Fruit fly (Drosophila melanogaster) whole organism, embryonic: Measurements from ENCODE around the gene Sld5.

Source experiments
- Abd-B ChIP-seq: fragments of 200-800 bp; sonication (Bioruptor generic); optimal IDR thresholded peaks from 2 replicates; lab custom pipeline; 2018; ENCODE audit warnings: missing biosample characterization, mild to moderate bottlenecking, missing genetic modification characterization, moderate library complexity
- Blimp-1 ChIP-seq: fragments of 200-800 bp; sonication (Bioruptor generic); optimal IDR thresholded peaks from 3 replicates; lab custom pipeline; 2018; ENCODE audit warnings: missing biosample characterization, missing genetic modification characterization, mild to moderate bottlenecking, moderate library complexity, missing genetic modification reagents
- BtbVII ChIP-seq: fragments of 200-800 bp; sonication (Bioruptor generic); optimal IDR thresholded peaks from 3 replicates; lab custom pipeline; 2017; ENCODE audit warnings: missing biosample characterization, mild to moderate bottlenecking, missing genetic modification characterization
- Bteb2 ChIP-seq: fragments of 200-800 bp; sonication (Bioruptor generic); optimal IDR thresholded peaks from 2 replicates; lab custom pipeline; 2016; ENCODE audit warnings: missing biosample characterization, missing genetic modification characterization
- CG13424 ChIP-seq: fragments of 200-800 bp; sonication (Bioruptor generic); optimal IDR thresholded peaks from 2 replicates; lab custom pipeline; 2019; ENCODE audit warnings: missing biosample characterization, mild to moderate bottlenecking, missing genetic modification characterization, moderate library complexity
- CG13624 ChIP-seq: fragments of 200-800 bp; sonication (Bioruptor generic); optimal IDR thresholded peaks from 2 replicates; lab custom pipeline; 2016; ENCODE audit warnings: missing biosample characterization, missing genetic modification characterization
- CG14667 ChIP-seq: fragments of 200-800 bp; sonication (Bioruptor generic); IDR thresholded peaks from 2 replicates; pipeline ENCODE4 v1.3.6; 2022; ENCODE audit warnings: missing biosample characterization, missing genetic modification characterization
- CG15269 ChIP-seq: fragments of 200-800 bp; sonication (Bioruptor generic); optimal IDR thresholded peaks from 2 replicates; lab custom pipeline; 2018; ENCODE audit warnings: missing biosample characterization, mild to moderate bottlenecking, missing genetic modification characterization, moderate library complexity
- CG16779 ChIP-seq: fragments of 200-800 bp; sonication (Bioruptor generic); IDR thresholded peaks from 2 replicates; pipeline ENCODE4 v1.3.6; 2022; ENCODE audit warnings: missing biosample characterization, missing genetic modification characterization
- CG17612 ChIP-seq: fragments of 200-800 bp; sonication (Bioruptor generic); IDR thresholded peaks from 2 replicates; pipeline ENCODE4 v1.3.6; 2022; ENCODE audit warnings: missing biosample characterization, missing genetic modification characterization
- CG18011 ChIP-seq: fragments of 200-800 bp; sonication (Bioruptor generic); optimal IDR thresholded peaks from 2 replicates; lab custom pipeline; 2017; ENCODE audit warnings: missing biosample characterization, missing genetic modification characterization, mild to moderate bottlenecking, moderate library complexity, missing genotype
- CG2202 ChIP-seq: fragments of 200-800 bp; sonication (Bioruptor generic); optimal IDR thresholded peaks from 2 replicates; lab custom pipeline; 2018; ENCODE audit warnings: missing biosample characterization, mild to moderate bottlenecking, missing genetic modification characterization
- CG3163 ChIP-seq: fragments of 200-800 bp; sonication (Bioruptor generic); optimal IDR thresholded peaks from 3 replicates; lab custom pipeline; 2016; ENCODE audit warnings: missing biosample characterization, missing genetic modification characterization
- CG32767 ChIP-seq: fragments of 200-800 bp; sonication (Bioruptor generic); IDR thresholded peaks from 2 replicates; pipeline ENCODE4 v1.3.6; 2022; ENCODE audit warnings: missing biosample characterization, missing genetic modification characterization
- CG33557 ChIP-seq: fragments of 200-800 bp; sonication (Bioruptor generic); optimal IDR thresholded peaks from 2 replicates; lab custom pipeline; 2019; ENCODE audit warnings: missing biosample characterization, mild to moderate bottlenecking, missing genetic modification characterization, moderate library complexity
- CG6813 ChIP-seq: fragments of 200-800 bp; sonication (Bioruptor generic); optimal IDR thresholded peaks from 2 replicates; lab custom pipeline; 2017; ENCODE audit warnings: missing biosample characterization, missing genetic modification characterization, mild to moderate bottlenecking, moderate library complexity, missing genetic modification reagents
- CG7357 ChIP-seq: fragments of 200-800 bp; sonication (Bioruptor generic); IDR thresholded peaks from 3 replicates; pipeline ENCODE4 v1.3.6; 2022; ENCODE audit warnings: missing biosample characterization, missing genetic modification characterization
- CG8089 ChIP-seq: fragments of 200-800 bp; sonication (Bioruptor generic); optimal IDR thresholded peaks from 3 replicates; lab custom pipeline; 2016; ENCODE audit warnings: missing biosample characterization, missing genetic modification characterization
- CG8478 ChIP-seq: fragments of >200 bp; optimal IDR thresholded peaks from 2 replicates; lab custom pipeline; 2018
- CG9817 ChIP-seq: fragments of 200-800 bp; sonication (Bioruptor generic); optimal IDR thresholded peaks from 2 replicates; lab custom pipeline; 2018; ENCODE audit warnings: missing biosample characterization, mild to moderate bottlenecking, missing genetic modification characterization, moderate library complexity
- Dbx ChIP-seq: fragments of 200-800 bp; sonication (Bioruptor generic); IDR thresholded peaks from 3 replicates; pipeline ENCODE4 v1.3.6; 2022; ENCODE audit warnings: missing biosample characterization, missing genetic modification characterization
- Dll ChIP-seq: fragments of 200-800 bp; sonication (Bioruptor generic); IDR thresholded peaks from 4 replicates; pipeline ENCODE4 v1.3.6; 2022; ENCODE audit warnings: missing biosample characterization, missing genetic modification characterization; ENCODE audit not compliant: partially characterized antibody
- ERR ChIP-seq: fragments of 200-800 bp; sonication (Bioruptor generic); optimal IDR thresholded peaks from 2 replicates; lab custom pipeline; 2016; ENCODE audit warnings: missing biosample characterization, missing genetic modification characterization
- Gsc ChIP-seq: fragments of 200-800 bp; sonication (Bioruptor generic); IDR thresholded peaks from 2 replicates; pipeline ENCODE4 v1.3.6; 2022; ENCODE audit warnings: missing biosample characterization, missing genetic modification characterization
- H15 ChIP-seq: fragments of 200-800 bp; sonication (Bioruptor generic); IDR thresholded peaks from 3 replicates; pipeline ENCODE4 v1.3.6; 2022; ENCODE audit warnings: missing biosample characterization, missing genetic modification characterization
- Nf-YC ChIP-seq: fragments of 200-800 bp; optimal IDR thresholded peaks from 3 replicates; lab custom pipeline; 2019; ENCODE audit warnings: missing biosample characterization, mild to moderate bottlenecking, missing genetic modification characterization, moderate library complexity
- Ravus ChIP-seq: fragments of 200-800 bp; sonication (Bioruptor generic); IDR thresholded peaks from 2 replicates; pipeline ENCODE4 v1.3.6; 2022; ENCODE audit warnings: missing biosample characterization, missing genetic modification characterization
- Rx ChIP-seq: fragments of 200-800 bp; sonication (Bioruptor generic); IDR thresholded peaks from 2 replicates; pipeline ENCODE4 v1.3.6; 2022; ENCODE audit warnings: missing biosample characterization, missing genetic modification characterization
- YL-1 ChIP-seq: fragments of 200-800 bp; sonication (Bioruptor generic); optimal IDR thresholded peaks from 3 replicates; lab custom pipeline; 2017; ENCODE audit warnings: missing biosample characterization, mild to moderate bottlenecking, missing genetic modification characterization
- ab ChIP-seq: fragments of 200-800 bp; sonication (Bioruptor generic); optimal IDR thresholded peaks from 2 replicates; lab custom pipeline; 2016; ENCODE audit warnings: missing biosample characterization, missing genetic modification characterization
- btn ChIP-seq: fragments of 200-800 bp; sonication (Bioruptor generic); optimal IDR thresholded peaks from 2 replicates; lab custom pipeline; 2016; ENCODE audit warnings: missing biosample characterization, missing genetic modification characterization
- caup ChIP-seq: fragments of 200-800 bp; sonication (Bioruptor generic); optimal IDR thresholded peaks from 3 replicates; lab custom pipeline; 2017; ENCODE audit warnings: missing biosample characterization, mild to moderate bottlenecking, missing genetic modification characterization, moderate library complexity; ENCODE audit not compliant: severe bottlenecking
- chn ChIP-seq: fragments of 200-800 bp; sonication (Bioruptor generic); optimal IDR thresholded peaks from 2 replicates; lab custom pipeline; 2016; ENCODE audit warnings: missing biosample characterization, missing genetic modification characterization
- crc ChIP-seq: fragments of 200-800 bp; sonication (Bioruptor generic); optimal IDR thresholded peaks from 2 replicates; lab custom pipeline; 2016; ENCODE audit warnings: missing biosample characterization, missing genetic modification characterization
- croc ChIP-seq: fragments of 200-800 bp; sonication (Bioruptor generic); conservative IDR thresholded peaks from 3 replicates; pipeline ENCODE4 v1.3.6; 2022; ENCODE audit warnings: missing biosample characterization, missing genetic modification characterization
- crol ChIP-seq: fragments of 200-800 bp; sonication (Bioruptor generic); IDR thresholded peaks from 2 replicates; pipeline ENCODE4 v1.3.6; 2022; ENCODE audit warnings: missing biosample characterization, missing genetic modification characterization
- eyg ChIP-seq: fragments of 200-800 bp; sonication (Bioruptor generic); optimal IDR thresholded peaks from 3 replicates; lab custom pipeline; 2016; ENCODE audit warnings: missing biosample characterization, missing genetic modification characterization
- gcm2 ChIP-seq: fragments of 200-800 bp; sonication (Bioruptor generic); optimal IDR thresholded peaks from 2 replicates; lab custom pipeline; 2016; ENCODE audit warnings: missing biosample characterization, missing genetic modification characterization
- lilli ChIP-seq: fragments of 200-800 bp; sonication (Bioruptor generic); optimal IDR thresholded peaks from 3 replicates; lab custom pipeline; 2016; ENCODE audit warnings: missing biosample characterization, missing genetic modification characterization
- mirr ChIP-seq: fragments of 200-800 bp; sonication (Bioruptor generic); optimal IDR thresholded peaks from 3 replicates; lab custom pipeline; 2018; ENCODE audit warnings: missing biosample characterization, mild to moderate bottlenecking, missing genetic modification characterization
- mld ChIP-seq: fragments of 200-800 bp; sonication (Bioruptor generic); IDR thresholded peaks from 3 replicates; pipeline ENCODE4 v1.3.6; 2022; ENCODE audit warnings: missing biosample characterization, missing genetic modification characterization; ENCODE audit not compliant: partially characterized antibody
- oc ChIP-seq: fragments of 200-800 bp; sonication (Bioruptor generic); optimal IDR thresholded peaks from 2 replicates; lab custom pipeline; 2018; ENCODE audit warnings: missing biosample characterization, mild to moderate bottlenecking, missing genetic modification characterization, moderate library complexity
- peb ChIP-seq: fragments of 200-800 bp; sonication (Bioruptor generic); IDR thresholded peaks from 2 replicates; pipeline ENCODE4 v1.3.6; 2022; ENCODE audit warnings: missing biosample characterization, missing genetic modification characterization
- pho ChIP-seq: fragments of 200-800 bp; sonication (Bioruptor generic); optimal IDR thresholded peaks from 2 replicates; lab custom pipeline; 2016; ENCODE audit warnings: missing biosample characterization, missing genetic modification characterization
- rib ChIP-seq: fragments of 200-800 bp; sonication (Bioruptor generic); IDR thresholded peaks from 2 replicates; pipeline ENCODE4 v1.3.6; 2022; ENCODE audit warnings: missing biosample characterization, missing genetic modification characterization
- row ChIP-seq: fragments of 200-800 bp; sonication (Bioruptor generic); IDR thresholded peaks from 3 replicates; pipeline ENCODE4 v1.3.6; 2022; ENCODE audit warnings: missing biosample characterization, missing genetic modification characterization
- slp2 ChIP-seq: fragments of 200-800 bp; sonication (Bioruptor generic); optimal IDR thresholded peaks from 2 replicates; lab custom pipeline; 2016; ENCODE audit warnings: missing biosample characterization, missing genetic modification characterization
- sob ChIP-seq: fragments of 200-800 bp; sonication (Bioruptor generic); IDR thresholded peaks from 2 replicates; pipeline ENCODE4 v1.3.6; 2022; ENCODE audit warnings: missing biosample characterization, missing genetic modification characterization
- vvl ChIP-seq: fragments of 200-800 bp; sonication (Bioruptor generic); IDR thresholded peaks from 2 replicates; pipeline ENCODE4 v1.3.6; 2022; ENCODE audit warnings: missing biosample characterization, missing genetic modification characterization
- zen ChIP-seq: fragments of 200-800 bp; sonication (Bioruptor generic); optimal IDR thresholded peaks from 3 replicates; lab custom pipeline; 2018; ENCODE audit warnings: missing biosample characterization, mild to moderate bottlenecking, missing genetic modification characterization, moderate library complexity

Gene Sld5

DNA sequence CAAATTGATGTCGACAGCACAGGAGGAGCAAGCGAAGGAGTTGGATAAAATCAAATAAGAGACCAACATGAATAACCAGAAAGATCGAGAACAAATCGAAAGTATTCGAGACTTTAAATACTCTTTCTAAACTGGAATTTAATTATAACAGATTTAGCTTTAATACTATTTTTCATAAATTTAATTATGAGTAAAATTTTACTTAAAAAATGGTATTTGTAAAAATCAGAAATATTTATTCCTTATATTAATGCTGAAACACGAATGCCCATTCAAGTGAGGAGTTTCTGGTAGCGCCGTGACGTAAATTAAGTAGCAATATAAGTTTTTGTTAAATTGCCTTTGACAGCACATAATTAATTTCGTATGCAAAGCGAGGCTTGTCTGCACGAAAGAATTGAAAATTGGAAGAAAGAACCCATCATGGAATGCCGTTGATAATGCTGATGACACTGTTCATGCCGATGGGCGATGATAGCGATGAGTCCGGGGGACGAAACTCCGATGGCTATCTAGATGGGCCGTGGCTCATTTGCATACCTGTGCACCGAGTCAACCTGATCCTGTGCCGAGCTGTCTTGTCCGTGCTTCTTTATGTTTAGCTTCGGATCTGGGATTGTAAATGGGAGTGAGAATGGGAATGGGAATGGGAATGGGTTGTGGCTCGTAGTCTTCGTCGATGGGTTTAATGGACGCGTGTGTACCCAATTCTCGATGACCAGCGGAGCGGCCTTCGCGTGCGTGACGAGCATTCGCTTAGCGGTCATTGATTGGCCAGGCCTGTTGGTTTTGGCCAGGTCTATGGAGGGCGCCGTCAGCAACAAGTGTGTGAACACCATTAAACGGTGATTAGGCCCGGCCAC, 43.3 kb downstream of the Sld5 start (continued):
- TF ChIP-seq CG6813 (GFP tag; lab: Kevin White, UChicago) (peak; percentile 5), Dll (GFP tag; lab: Robert Waterston, UW) (no peak), CG32767 (GFP tag; lab: Robert Waterston, UW) (no peak), CG15269 (no peak), Ravus (GFP tag; lab: Robert Waterston, UW) (no peak), mld (GFP tag; lab: Robert Waterston, UW) (no peak), mirr (no peak), CG16779 (no peak), ab (no peak), CG8089 (no peak), CG9817 (tag; lab: Kevin White, UChicago) (no peak), H15 (GFP tag; lab: Robert Waterston, UW) (no peak), Abd-B (GFP tag; lab: Kevin White, UChicago) (peak; percentile 29), oc (peak; percentile 30), lilli (GFP tag; lab: Kevin White, UChicago) (peak; percentile 2), sob (GFP tag; lab: Robert Waterston, UW) (0 out of 2 replicates have a peak, but pooled peaks have one; percentile 13), rib (GFP tag; lab: Robert Waterston, UW) (no peak), ERR (GFP tag; lab: Kevin White, UChicago) (no peak), crc (GFP tag; lab: Kevin White, UChicago) (no peak), peb (GFP tag; lab: Robert Waterston, UW) (peak; percentile 59; the same call in 1 of the 2 replicates), caup (GFP tag; lab: Kevin White, UChicago) (no peak), CG14667 (GFP tag; lab: Robert Waterston, UW) (no peak), Rx (GFP tag; lab: Robert Waterston, UW) (no peak), Gsc (GFP tag; lab: Robert Waterston, UW) (no peak), CG33557 (GFP tag; lab: Kevin White, UChicago) (peak; percentile 84), CG13624 (no peak), CG2202 (tag; lab: Kevin White, UChicago) (peak; percentile 54), CG13424 (peak; percentile 64), croc (GFP tag; lab: Robert Waterston, UW) (no peak), row (peak; percentile 63), slp2 (GFP tag; lab: Kevin White, UChicago) (no peak), CG18011 (GFP tag; lab: Kevin White, UChicago) (no peak), Nf-YC (peak; percentile 26), CG8478 (lab: Kevin White, UChicago) (no peak), BtbVII (GFP tag; lab: Kevin White, UChicago) (no peak), pho (no peak), zen (tag; lab: Kevin White, UChicago) (peak; percentile 72), Dbx (no peak), CG3163 (GFP tag; lab: Kevin White, UChicago) (no peak), Bteb2 (GFP tag; lab: Kevin White, UChicago) (no peak), crol (GFP tag; lab: Robert Waterston, UW) (peak; percentile 40; the same call in 1 of the 2 replicates), Blimp-1 (GFP tag; lab: Kevin White, UChicago) (peak; percentile 78), vvl (GFP tag; lab: Robert Waterston, UW) (peak; percentile 68), btn (GFP tag; lab: Kevin White, UChicago) (no peak), gcm2 (GFP tag; lab: Kevin White, UChicago) (no peak), CG17612 (GFP tag; lab: Robert Waterston, UW) (no peak), CG7357 (no peak), eyg (GFP tag; lab: Kevin White, UChicago) (no peak), chn (GFP tag; lab: Kevin White, UChicago) (no peak), YL-1 (GFP tag; lab: Kevin White, UChicago) (no peak)
